Fruit fly (Drosophila melanogaster) whole organism, embryonic: ENCODE data around the gene Bcs1.

Experiments
- BtbVII ChIP-seq: fragments of 200-800 bp; sonication (Bioruptor generic); optimal IDR thresholded peaks from 3 replicates; lab custom pipeline; 2017; ENCODE audit warnings: missing biosample characterization, mild to moderate bottlenecking, missing genetic modification characterization
- CG10366 ChIP-seq: fragments of 200-800 bp; sonication (Bioruptor generic); IDR thresholded peaks from 2 replicates; pipeline ENCODE4 v1.3.6; 2022; ENCODE audit warnings: missing biosample characterization, missing genetic modification characterization
- CG11093 ChIP-seq: fragments of 200-800 bp; sonication (Bioruptor generic); IDR thresholded peaks from 3 replicates; pipeline ENCODE4 v1.3.6; 2022; ENCODE audit warnings: missing biosample characterization, missing genetic modification characterization
- CG11398 ChIP-seq: fragments of 200-800 bp; sonication (Bioruptor generic); optimal IDR thresholded peaks from 2 replicates; lab custom pipeline; 2016; ENCODE audit warnings: missing biosample characterization, missing genetic modification characterization
- CG12104 ChIP-seq: fragments of 200-800 bp; sonication (Bioruptor generic); optimal IDR thresholded peaks from 3 replicates; lab custom pipeline; 2016; ENCODE audit warnings: missing biosample characterization, missing genetic modification characterization
- CG12659 ChIP-seq: fragments of 200-800 bp; sonication (Bioruptor generic); optimal IDR thresholded peaks from 3 replicates; lab custom pipeline; 2017; ENCODE audit warnings: mild to moderate bottlenecking, missing biosample characterization, missing genetic modification reagents, missing genetic modification characterization
- CG12942 ChIP-seq: fragments of 200-800 bp; sonication (Bioruptor generic); optimal IDR thresholded peaks from 3 replicates; lab custom pipeline; 2016; ENCODE audit warnings: missing biosample characterization, missing genetic modification characterization
- CG13123 ChIP-seq: fragments of 200-800 bp; sonication (Bioruptor generic); optimal IDR thresholded peaks from 2 replicates; lab custom pipeline; 2016; ENCODE audit warnings: missing biosample characterization, missing genetic modification characterization
- CG13287 ChIP-seq: fragments of 200-800 bp; sonication (Bioruptor generic); IDR thresholded peaks from 2 replicates; pipeline ENCODE4 v1.3.6; 2022; ENCODE audit warnings: missing biosample characterization, missing genetic modification characterization; ENCODE audit not compliant: partially characterized antibody
- CG13424 ChIP-seq: fragments of 200-800 bp; sonication (Bioruptor generic); optimal IDR thresholded peaks from 2 replicates; lab custom pipeline; 2019; ENCODE audit warnings: missing biosample characterization, mild to moderate bottlenecking, missing genetic modification characterization, moderate library complexity
- CG15269 ChIP-seq: fragments of 200-800 bp; sonication (Bioruptor generic); optimal IDR thresholded peaks from 2 replicates; lab custom pipeline; 2018; ENCODE audit warnings: missing biosample characterization, mild to moderate bottlenecking, missing genetic modification characterization, moderate library complexity
- CG1602 ChIP-seq: fragments of 200-800 bp; sonication (Bioruptor generic); optimal IDR thresholded peaks from 3 replicates; lab custom pipeline; 2016; ENCODE audit warnings: missing biosample characterization, missing genetic modification characterization
- CG17568 ChIP-seq: fragments of 200-800 bp; sonication (Bioruptor generic); optimal IDR thresholded peaks from 2 replicates; lab custom pipeline; 2018; ENCODE audit warnings: missing biosample characterization, mild to moderate bottlenecking, missing genetic modification characterization, moderate library complexity
- CG17612 ChIP-seq: fragments of 200-800 bp; sonication (Bioruptor generic); IDR thresholded peaks from 2 replicates; pipeline ENCODE4 v1.3.6; 2022; ENCODE audit warnings: missing biosample characterization, missing genetic modification characterization
- CG18764 ChIP-seq: fragments of 200-800 bp; sonication (Bioruptor generic); optimal IDR thresholded peaks from 3 replicates; lab custom pipeline; 2016; ENCODE audit warnings: missing biosample characterization, missing genetic modification characterization
- CG2116 ChIP-seq: fragments of 200-800 bp; sonication (Bioruptor generic); optimal IDR thresholded peaks from 3 replicates; lab custom pipeline; 2018; ENCODE audit warnings: missing biosample characterization, mild to moderate bottlenecking, missing genetic modification characterization
- CG2712 ChIP-seq: fragments of 200-800 bp; optimal IDR thresholded peaks from 3 replicates; lab custom pipeline; 2019; ENCODE audit warnings: missing biosample characterization, mild to moderate bottlenecking, missing genetic modification characterization, moderate library complexity
- CG3163 ChIP-seq: fragments of 200-800 bp; sonication (Bioruptor generic); optimal IDR thresholded peaks from 3 replicates; lab custom pipeline; 2016; ENCODE audit warnings: missing biosample characterization, missing genetic modification characterization
- CG32532 ChIP-seq: fragments of 200-800 bp; sonication (Bioruptor generic); IDR thresholded peaks from 2 replicates; pipeline ENCODE4 v1.3.6; 2022; ENCODE audit warnings: missing biosample characterization, missing genetic modification characterization
- CG5180 ChIP-seq: fragments of 200-800 bp; sonication (Bioruptor generic); optimal IDR thresholded peaks from 3 replicates; lab custom pipeline; 2017; ENCODE audit warnings: missing biosample characterization, missing genetic modification characterization, mild to moderate bottlenecking, moderate library complexity, missing genetic modification reagents
- CHES-1-like ChIP-seq: fragments of 200-800 bp; sonication (Bioruptor generic); optimal IDR thresholded peaks from 2 replicates; lab custom pipeline; 2016; ENCODE audit warnings: missing biosample characterization, missing genetic modification characterization
- E2f1 ChIP-seq: fragments of 200-800 bp; sonication (Bioruptor generic); IDR thresholded peaks from 2 replicates; pipeline ENCODE4 v1.3.6; 2022; ENCODE audit warnings: missing biosample characterization, missing genetic modification characterization
- Ets65A ChIP-seq: fragments of 200-800 bp; sonication (Bioruptor generic); peaks from one replicate; lab custom pipeline; 2016; ENCODE audit warnings: missing biosample characterization, missing genetic modification characterization
- Hey ChIP-seq: fragments of 200-800 bp; sonication (Bioruptor generic); optimal IDR thresholded peaks from 3 replicates; lab custom pipeline; 2018; ENCODE audit warnings: missing biosample characterization, mild to moderate bottlenecking, missing genetic modification characterization
- Hmx ChIP-seq: fragments of 200-800 bp; sonication (Bioruptor generic); optimal IDR thresholded peaks from 2 replicates; lab custom pipeline; 2016; ENCODE audit warnings: missing biosample characterization, missing genetic modification characterization
- Hr3 ChIP-seq: fragments of 200-800 bp; sonication (Bioruptor generic); optimal IDR thresholded peaks from 3 replicates; lab custom pipeline; 2016; ENCODE audit warnings: missing biosample characterization, missing genetic modification characterization
- Hr78 ChIP-seq, 2 experiments: fragments of 200-800 bp in 1 of 2; fragments of >200 bp in 1 of 2; sonication (Bioruptor generic) in 1 of 2; optimal IDR thresholded peaks; 2 replicates each; lab custom pipeline; 2017 to 2019; ENCODE audit warnings: missing biosample characterization in 2 of 2, missing genetic modification characterization in 2 of 2, mild to moderate bottlenecking in 1 of 2, moderate library complexity in 1 of 2
- Mes4 ChIP-seq: fragments of 200-800 bp; sonication (Bioruptor generic); optimal IDR thresholded peaks from 2 replicates; lab custom pipeline; 2016; ENCODE audit warnings: missing biosample characterization, missing genetic modification characterization
- Opbp ChIP-seq: fragments of 200-800 bp; sonication (Bioruptor generic); IDR thresholded peaks from 3 replicates; pipeline ENCODE4 v1.3.6; 2022; ENCODE audit warnings: missing biosample characterization, missing genetic modification characterization; ENCODE audit not compliant: partially characterized antibody
- Rx ChIP-seq: fragments of 200-800 bp; sonication (Bioruptor generic); IDR thresholded peaks from 2 replicates; pipeline ENCODE4 v1.3.6; 2022; ENCODE audit warnings: missing biosample characterization, missing genetic modification characterization
- Scr ChIP-seq: fragments of 200-800 bp; sonication (Bioruptor generic); IDR thresholded peaks from 2 replicates; pipeline ENCODE4 v1.3.6; 2022; ENCODE audit warnings: missing biosample characterization, missing genetic modification characterization; ENCODE audit not compliant: partially characterized antibody
- Sry-δ ChIP-seq: fragments of 200-800 bp; sonication (Bioruptor generic); optimal IDR thresholded peaks from 2 replicates; lab custom pipeline; 2016; ENCODE audit warnings: missing biosample characterization, missing genetic modification characterization
- amos ChIP-seq: fragments of 200-800 bp; sonication (Bioruptor generic); IDR thresholded peaks from 2 replicates; pipeline ENCODE4 v1.3.6; 2022; ENCODE audit warnings: missing biosample characterization, missing genetic modification characterization; ENCODE audit not compliant: partially characterized antibody
- ash1 ChIP-seq: fragments of 200-800 bp; sonication (Bioruptor generic); optimal IDR thresholded peaks from 2 replicates; lab custom pipeline; 2018; ENCODE audit warnings: missing biosample characterization, mild to moderate bottlenecking, missing genetic modification characterization
- bigmax ChIP-seq: fragments of 200-800 bp; sonication (Bioruptor generic); optimal IDR thresholded peaks from 2 replicates; lab custom pipeline; 2018; ENCODE audit warnings: missing biosample characterization, mild to moderate bottlenecking, missing genetic modification characterization
- bsh ChIP-seq, 2 experiments: fragments of 200-800 bp; sonication (Bioruptor generic); optimal IDR thresholded peaks; 2 replicates each; lab custom pipeline; 2017 to 2018; ENCODE audit warnings: mild to moderate bottlenecking in 2 of 2, missing biosample characterization in 2 of 2, missing genetic modification characterization in 2 of 2, moderate library complexity in 1 of 2
- emc ChIP-seq: fragments of 200-800 bp; sonication (Bioruptor generic); optimal IDR thresholded peaks from 2 replicates; lab custom pipeline; 2016; ENCODE audit warnings: missing biosample characterization, missing genetic modification characterization
- gce ChIP-seq: fragments of 200-800 bp; sonication (Bioruptor generic); IDR thresholded peaks from 3 replicates; pipeline ENCODE4 v1.3.6; 2022; ENCODE audit warnings: missing biosample characterization, missing genetic modification characterization
- gcm2 ChIP-seq: fragments of 200-800 bp; sonication (Bioruptor generic); optimal IDR thresholded peaks from 2 replicates; lab custom pipeline; 2016; ENCODE audit warnings: missing biosample characterization, missing genetic modification characterization
- grau ChIP-seq: fragments of 200-800 bp; optimal IDR thresholded peaks from 3 replicates; lab custom pipeline; 2019; ENCODE audit warnings: missing biosample characterization, mild to moderate bottlenecking, missing genetic modification characterization, moderate library complexity
- gt ChIP-seq: fragments of 200-800 bp; sonication (Bioruptor generic); IDR thresholded peaks from 2 replicates; pipeline ENCODE4 v1.3.6; 2022; ENCODE audit warnings: missing biosample characterization, missing genetic modification characterization
- lab ChIP-seq: fragments of 200-800 bp; sonication (Bioruptor generic); optimal IDR thresholded peaks from 3 replicates; lab custom pipeline; 2017; ENCODE audit warnings: missing biosample characterization, missing genetic modification characterization, mild to moderate bottlenecking, moderate library complexity, missing genetic modification reagents
- lilli ChIP-seq: fragments of 200-800 bp; sonication (Bioruptor generic); optimal IDR thresholded peaks from 3 replicates; lab custom pipeline; 2016; ENCODE audit warnings: missing biosample characterization, missing genetic modification characterization
- ro ChIP-seq: fragments of 200-800 bp; sonication (Bioruptor generic); IDR thresholded peaks from 2 replicates; pipeline ENCODE4 v1.3.6; 2022; ENCODE audit warnings: missing biosample characterization, missing genetic modification characterization
- sd ChIP-seq: fragments of 200-800 bp; sonication (Bioruptor generic); optimal IDR thresholded peaks from 3 replicates; lab custom pipeline; 2018; ENCODE audit warnings: missing biosample characterization, mild to moderate bottlenecking, missing genetic modification characterization, moderate library complexity
- sens ChIP-seq: fragments of 200-800 bp; sonication (Bioruptor generic); peaks from one replicate; lab custom pipeline; 2016; ENCODE audit warnings: missing biosample characterization, missing genetic modification characterization
- sim ChIP-seq: fragments of 200-800 bp; sonication (Bioruptor generic); IDR thresholded peaks from 2 replicates; pipeline ENCODE4 v1.3.6; 2022; ENCODE audit warnings: missing biosample characterization, missing genetic modification characterization
- slp2 ChIP-seq: fragments of 200-800 bp; sonication (Bioruptor generic); optimal IDR thresholded peaks from 2 replicates; lab custom pipeline; 2016; ENCODE audit warnings: missing biosample characterization, missing genetic modification characterization
- tna ChIP-seq: fragments of 200-800 bp; sonication (Bioruptor generic); IDR thresholded peaks from 2 replicates; pipeline ENCODE4 v1.3.6; 2022; ENCODE audit warnings: missing biosample characterization, missing genetic modification characterization; ENCODE audit not compliant: partially characterized antibody
- vfl ChIP-seq: fragments of 200-800 bp; sonication (Bioruptor generic); optimal IDR thresholded peaks from 2 replicates; lab custom pipeline; 2016; ENCODE audit warnings: missing biosample characterization, missing genetic modification characterization

Gene Bcs1

dm6 chr2L:10226724-10227407, 4.4 kb downstream of the Bcs1 start, which contains the start of gene CG5708 (continued):
- no peak for TF ChIP-seq CG1602 (GFP tag; lab: Kevin White, UChicago)
- no peak for TF ChIP-seq bsh (GFP tag; optimal IDR thresholded peaks at IDR 0.05; lab: Kevin White, UChicago)
- no peak for TF ChIP-seq lab
- TF ChIP-seq CG2712 = peak; percentile 38
- TF ChIP-seq Opbp (GFP tag; lab: Robert Waterston, UW) = peak; percentile 75; the same call in 2 of the 3 replicates
- TF ChIP-seq CG11093 (GFP tag; lab: Robert Waterston, UW) = no peak
- TF ChIP-seq BtbVII (GFP tag; lab: Kevin White, UChicago) = no peak
- no peak for TF ChIP-seq vfl (GFP tag; lab: Kevin White, UChicago)
- no peak for TF ChIP-seq bigmax (GFP tag; lab: Kevin White, UChicago)
- no peak for TF ChIP-seq Hmx
- TF ChIP-seq emc (GFP tag; lab: Kevin White, UChicago) = no peak
- no peak for TF ChIP-seq CG12104 (GFP tag; lab: Kevin White, UChicago)
- TF ChIP-seq CG18764 = no peak
- no peak for TF ChIP-seq CG11398
- TF ChIP-seq sim = no peak
- TF ChIP-seq CG15269 = no peak
- TF ChIP-seq gce (GFP tag; lab: Robert Waterston, UW) = no peak
- peak; percentile 36 for TF ChIP-seq Sry-δ (GFP tag; lab: Kevin White, UChicago)
- TF ChIP-seq CG2116 (GFP tag; lab: Kevin White, UChicago) = peak; percentile 23
- TF ChIP-seq Ets65A (GFP tag; lab: Kevin White, UChicago) = peak; percentile 13
- TF ChIP-seq slp2 (GFP tag; lab: Kevin White, UChicago) = no peak
- no peak for TF ChIP-seq CG3163
- no peak for TF ChIP-seq Mes4 (GFP tag; lab: Kevin White, UChicago)
- no peak for TF ChIP-seq CG17612
- TF ChIP-seq CG12659 (GFP tag; lab: Kevin White, UChicago) = peak; percentile 70
- TF ChIP-seq amos = peak; percentile 68; the same call in 1 of the 2 replicates
- TF ChIP-seq CG13287 (GFP tag; lab: Robert Waterston, UW) = peak; percentile 45; the same call in 1 of the 2 replicates
- TF ChIP-seq CHES-1-like (GFP tag; lab: Kevin White, UChicago) = peak; percentile 12
- no peak for TF ChIP-seq gt (GFP tag; lab: Robert Waterston, UW)
- no peak for TF ChIP-seq CG12942
- TF ChIP-seq Hey = no peak
- no peak for TF ChIP-seq ro (GFP tag; lab: Robert Waterston, UW)
- TF ChIP-seq CG5180 = no peak
- TF ChIP-seq grau (tag; lab: Kevin White, UChicago) = peak; percentile 24
- TF ChIP-seq CG17568 (GFP tag; lab: Kevin White, UChicago) = no peak
- peak; percentile 5 for TF ChIP-seq lilli (GFP tag; lab: Kevin White, UChicago)
- peak; percentile 58; the same call in 1 of the 2 replicates for TF ChIP-seq CG10366 (GFP tag; lab: Robert Waterston, UW)
- TF ChIP-seq CG32532 (GFP tag; lab: Robert Waterston, UW) = no peak
- peak; percentile 73 for TF ChIP-seq sd
- TF ChIP-seq Hr3 = no peak
- TF ChIP-seq sens (GFP tag; lab: Kevin White, UChicago) = peak; percentile 35
- TF ChIP-seq tna (GFP tag; lab: Robert Waterston, UW) = no peak
- no peak for TF ChIP-seq Rx (GFP tag; lab: Robert Waterston, UW)
- TF ChIP-seq ash1 (GFP tag; lab: Kevin White, UChicago) = no peak
- TF ChIP-seq CG13424 (tag; lab: Kevin White, UChicago) = peak; percentile 34
- no peak for TF ChIP-seq Hr78 (GFP tag; optimal IDR thresholded peaks at IDR 0.05; lab: Kevin White, UChicago)
- TF ChIP-seq E2f1 (GFP tag; lab: Robert Waterston, UW) = no peak
- TF ChIP-seq gcm2 (GFP tag; lab: Kevin White, UChicago) = no peak
- TF ChIP-seq CG13123 (GFP tag; lab: Kevin White, UChicago) = no peak
- TF ChIP-seq Scr (GFP tag; lab: Robert Waterston, UW) = peak; percentile 59
